Worm (Caenorhabditis elegans): Measurements from ENCODE around the gene fbxa-214.
A peak's percentile ranks its signal among the peaks of the same experiment; 100 is the strongest.
"Not testable (repeated sequence)": the region's sequence is repeated elsewhere in the genome, so short reads cannot be mapped to it uniquely, and the experiment has no call there.

Gene fbxa-214

DNA sequence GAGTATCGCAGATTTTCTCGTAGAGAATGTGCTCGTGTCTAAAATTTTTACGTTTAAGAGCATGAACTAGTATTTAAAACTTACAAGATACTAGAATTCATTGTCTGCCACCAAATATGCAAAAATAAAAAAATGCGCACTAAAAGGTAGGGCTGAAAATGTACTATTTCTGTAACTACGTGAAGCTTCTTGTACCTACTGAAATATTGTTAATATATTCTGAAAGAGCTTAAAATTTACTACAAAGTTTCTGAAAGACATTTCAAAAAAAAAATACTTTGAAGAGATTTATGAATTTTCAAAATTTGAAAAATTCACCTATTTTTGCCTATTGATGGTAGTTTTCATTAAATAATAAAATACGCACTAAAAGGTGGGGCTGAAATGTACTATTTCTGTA, at the start of gene fbxa-214:
Gene fbxa-214 (minus strand): TSS at position 101 of the 400 bp plus-strand sequence.
- TF ChIP-seq nfya-1 (tag; optimal IDR thresholded peaks at IDR 0.05; ENCODE audit: insufficient read depth); lin-15B (tag; optimal IDR thresholded peaks at IDR 0.05); hmg-11 (tag; optimal IDR thresholded peaks at IDR 0.05): not testable (repeated sequence)

DNA sequence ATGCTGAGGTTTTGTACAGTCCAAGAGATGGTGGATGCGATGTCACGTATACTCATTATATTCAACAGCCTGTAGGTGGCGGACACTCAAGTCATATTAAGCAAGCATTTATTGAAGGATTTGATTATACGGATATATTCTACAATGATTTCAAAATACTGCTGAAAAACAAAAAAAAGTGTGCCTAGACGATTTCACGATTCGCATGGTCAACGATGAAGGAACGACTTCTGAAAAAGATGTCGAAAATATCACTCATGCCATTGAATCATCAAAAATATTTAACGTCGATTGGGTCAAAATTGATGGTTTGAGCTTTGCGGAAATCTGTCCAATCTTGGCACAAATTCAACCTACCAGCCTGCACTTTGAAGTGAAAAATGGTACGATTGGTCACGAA, 47.1 kb upstream of the fbxa-214 start:
- TF ChIP-seq egl-5 (tag; optimal IDR thresholded peaks at IDR 0.05) (no peak), ztf-4 (tag; optimal IDR thresholded peaks at IDR 0.05) (no peak), elt-1 (tag; optimal IDR thresholded peaks at IDR 0.05) (no peak), nhr-76 (tag; optimal IDR thresholded peaks at IDR 0.05) (no peak), nhr-11 (tag; optimal IDR thresholded peaks at IDR 0.05) (no peak)

DNA sequence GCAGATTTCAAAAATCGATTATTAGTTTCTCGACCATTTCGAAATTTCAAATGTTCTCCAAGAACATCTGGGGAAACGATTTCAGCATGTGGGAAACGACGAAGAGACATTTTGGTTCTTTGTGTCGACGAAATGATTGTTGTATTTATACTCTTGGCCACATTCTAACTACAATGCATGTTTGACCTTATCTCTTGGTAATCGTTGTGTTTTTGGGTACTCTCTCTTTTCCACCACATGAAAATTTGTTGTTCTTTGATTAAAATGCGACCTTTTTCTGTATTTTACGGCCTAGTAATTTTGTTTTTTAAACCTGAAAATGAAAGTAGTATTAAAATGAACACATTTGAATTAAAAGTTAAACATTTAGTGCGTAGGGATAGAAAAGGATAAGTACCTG, 43.0 kb upstream of the fbxa-214 start, which contains the start of gene F17A9.5:
Gene F17A9.5 (minus strand): TSS at position 175 of the 400 bp plus-strand sequence.
- TF ChIP-seq nhr-43 (tag; optimal IDR thresholded peaks at IDR 0.05; ENCODE audit: poor library complexity, severe bottlenecking), result no peak
- no peak for TF ChIP-seq aly-2 (tag; optimal IDR thresholded peaks at IDR 0.05)
- no peak for TF ChIP-seq nhr-237 (tag; optimal IDR thresholded peaks at IDR 0.05)
- no peak for TF ChIP-seq elt-1 (tag; optimal IDR thresholded peaks at IDR 0.05)
- no peak for TF ChIP-seq pha-4 (tag; optimal IDR thresholded peaks at IDR 0.05)
- TF ChIP-seq snpc-4 (tag; optimal IDR thresholded peaks at IDR 0.05), result no peak
- no peak for TF ChIP-seq nhr-23 (tag; optimal IDR thresholded peaks at IDR 0.05)
- TF ChIP-seq unc-39 (tag; optimal IDR thresholded peaks at IDR 0.05), result no peak
- TF ChIP-seq nhr-67 (tag; optimal IDR thresholded peaks at IDR 0.05), result no peak
- TF ChIP-seq lin-15B (tag; optimal IDR thresholded peaks at IDR 0.05), result no peak

DNA sequence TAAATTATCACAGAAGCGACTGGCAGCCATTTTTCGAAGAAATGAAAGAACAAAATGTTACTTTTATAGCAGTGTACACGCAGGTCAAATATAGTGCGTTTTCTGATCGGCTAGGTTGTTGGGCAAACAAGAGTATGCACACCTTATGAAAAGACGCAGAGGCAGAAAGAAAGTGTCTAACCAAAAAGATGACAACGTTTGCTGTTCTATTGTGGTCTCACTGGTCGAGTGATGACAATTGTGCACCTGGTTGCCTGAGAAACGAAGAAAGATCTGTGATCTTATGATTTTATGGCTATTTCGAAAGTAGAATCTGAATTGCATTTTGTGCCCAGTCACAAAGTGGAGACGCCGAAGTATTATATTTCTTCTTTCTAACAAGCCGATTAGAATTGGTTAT, 40.7 kb upstream of the fbxa-214 start, which contains the start of gene F17A9.4:
Gene F17A9.4 (minus strand): TSS at position 97 of the 400 bp plus-strand sequence.
- TF ChIP-seq ceh-9 (tag; optimal IDR thresholded peaks at IDR 0.05) (no peak), skn-1 (tag; optimal IDR thresholded peaks at IDR 0.05) (peak; percentile 90), lin-39 (tag; optimal IDR thresholded peaks at IDR 0.05) (no peak), elt-3 (tag; optimal IDR thresholded peaks at IDR 0.05) (peak in 1 of 3 experiments; percentile 26), tbx-2 (tag; optimal IDR thresholded peaks at IDR 0.05) (no peak), eor-1 (tag; optimal IDR thresholded peaks at IDR 0.05) (no peak), snpc-4 (tag; optimal IDR thresholded peaks at IDR 0.05) (no peak), pqm-1 (tag; optimal IDR thresholded peaks at IDR 0.05) (peak; percentile 81), R02D3.7 (tag; optimal IDR thresholded peaks at IDR 0.05) (no peak), ceh-28 (tag; optimal IDR thresholded peaks at IDR 0.05) (no peak), pha-4 (tag; optimal IDR thresholded peaks at IDR 0.05) (peak; percentile 49), ama-1 (optimal IDR thresholded peaks at IDR 0.05) (no peak), nhr-43 (tag; optimal IDR thresholded peaks at IDR 0.05; ENCODE audit: poor library complexity, severe bottlenecking) (no peak), elt-2 (tag; optimal IDR thresholded peaks at IDR 0.05) (peak; percentile 71), zag-1 (tag; optimal IDR thresholded peaks at IDR 0.05) (no peak), nhr-11 (tag; optimal IDR thresholded peaks at IDR 0.05) (no peak), aly-2 (tag; optimal IDR thresholded peaks at IDR 0.05) (no peak), hmg-11 (tag; optimal IDR thresholded peaks at IDR 0.05) (no peak)

DNA sequence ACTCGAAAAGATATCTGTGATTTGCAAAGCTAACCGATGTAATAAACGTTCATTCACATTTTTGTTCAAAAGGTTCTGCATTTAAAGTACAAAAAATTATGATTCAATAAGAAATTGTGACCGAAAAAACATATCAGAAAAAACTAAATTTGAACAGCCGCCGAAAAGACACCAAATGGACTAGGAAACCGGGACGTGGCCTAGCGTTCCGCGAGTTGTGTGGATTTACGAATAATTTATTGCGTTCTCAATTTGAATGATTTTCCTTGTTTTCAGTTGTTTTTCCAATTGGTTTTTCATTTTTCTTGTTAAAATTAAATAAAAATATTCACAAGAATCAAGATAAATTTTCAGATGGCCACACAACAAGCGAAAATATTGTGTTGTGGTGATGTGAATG, 37.6 kb upstream of the fbxa-214 start, which contains the start of gene cwf-19L1:
Gene cwf-19L1 (plus strand): TSS at position 355 of the 400 bp plus-strand sequence.
- TF ChIP-seq zag-1 (tag; optimal IDR thresholded peaks at IDR 0.05) (no peak), daf-12 (tag; optimal IDR thresholded peaks at IDR 0.05) (no peak), jun-1 (tag; optimal IDR thresholded peaks at IDR 0.05) (no peak), nhr-77 (tag; optimal IDR thresholded peaks at IDR 0.05) (no peak), nhr-237 (tag; optimal IDR thresholded peaks at IDR 0.05) (no peak), pha-4 (tag; optimal IDR thresholded peaks at IDR 0.05) (peak; percentile 64), unc-62 (GFP tag; optimal IDR thresholded peaks at IDR 0.05) (no peak), ceh-16 (tag; optimal IDR thresholded peaks at IDR 0.05) (no peak), egl-27 (tag; optimal IDR thresholded peaks at IDR 0.05) (no peak), ztf-11 (tag; optimal IDR thresholded peaks at IDR 0.05) (no peak), snpc-4 (tag; optimal IDR thresholded peaks at IDR 0.05) (peak; percentile 64), nhr-43 (tag; optimal IDR thresholded peaks at IDR 0.05; ENCODE audit: poor library complexity, severe bottlenecking) (peak; percentile 54), nhr-23 (tag; optimal IDR thresholded peaks at IDR 0.05) (peak; percentile 90), lin-39 (tag; optimal IDR thresholded peaks at IDR 0.05) (peak; percentile 2), ztf-4 (tag; optimal IDR thresholded peaks at IDR 0.05) (no peak), fkh-2 (tag; optimal IDR thresholded peaks at IDR 0.05) (no peak), lin-15B (tag; optimal IDR thresholded peaks at IDR 0.05) (peak; percentile 79), lsy-12 (tag; optimal IDR thresholded peaks at IDR 0.05) (peak; percentile 16), elt-3 (tag; optimal IDR thresholded peaks at IDR 0.05) (no peak), nfya-1 (tag; optimal IDR thresholded peaks at IDR 0.05; ENCODE audit: insufficient read depth) (peak; percentile 89), unc-39 (tag; optimal IDR thresholded peaks at IDR 0.05) (no peak), ama-1 (optimal IDR thresholded peaks at IDR 0.05) (peak; percentile 28), mml-1 (tag; optimal IDR thresholded peaks at IDR 0.05) (no peak), ceh-82 (tag; optimal IDR thresholded peaks at IDR 0.05) (no peak), egl-5 (tag; optimal IDR thresholded peaks at IDR 0.05) (no peak), eor-1 (tag; optimal IDR thresholded peaks at IDR 0.05) (no peak), R02D3.7 (tag; optimal IDR thresholded peaks at IDR 0.05) (peak; percentile 90), fos-1 (tag; optimal IDR thresholded peaks at IDR 0.05) (no peak), aly-2 (tag; optimal IDR thresholded peaks at IDR 0.05) (no peak), mdl-1 (tag; optimal IDR thresholded peaks at IDR 0.05) (no peak), skn-1 (tag; optimal IDR thresholded peaks at IDR 0.05) (no peak), ceh-9 (tag; optimal IDR thresholded peaks at IDR 0.05) (no peak), tbx-2 (tag; optimal IDR thresholded peaks at IDR 0.05) (peak; percentile 21), sea-2 (GFP tag; optimal IDR thresholded peaks at IDR 0.05) (no peak)
